Fruit fly (Drosophila melanogaster) whole organism, embryonic: ENCODE results near the gene Ppn.

ENCODE experiments used
- Abd-B ChIP-seq: fragments of 200-800 bp; sonication (Bioruptor generic); optimal IDR thresholded peaks from 2 replicates; lab custom pipeline; 2018; ENCODE audit warnings: missing biosample characterization, mild to moderate bottlenecking, missing genetic modification characterization, moderate library complexity
- CG10209 ChIP-seq: fragments of 200-800 bp; sonication (Bioruptor generic); optimal IDR thresholded peaks from 3 replicates; lab custom pipeline; 2017; ENCODE audit warnings: missing biosample characterization, mild to moderate bottlenecking, missing genetic modification characterization, missing genetic modification reagents
- CG10543 ChIP-seq: fragments of 200-800 bp; sonication (Bioruptor generic); optimal IDR thresholded peaks from 3 replicates; lab custom pipeline; 2017; ENCODE audit warnings: missing biosample characterization, mild to moderate bottlenecking, missing genetic modification characterization, moderate library complexity
- CG10959 ChIP-seq: fragments of 200-800 bp; sonication (Bioruptor generic); IDR thresholded peaks from 2 replicates; pipeline ENCODE4 v1.3.6; 2022; ENCODE audit warnings: missing biosample characterization, missing genetic modification characterization
- CG11456 ChIP-seq: fragments of 200-800 bp; sonication (Bioruptor generic); IDR thresholded peaks from 3 replicates; pipeline ENCODE4 v1.3.6; 2022; ENCODE audit warnings: missing biosample characterization, missing genetic modification characterization
- CG17186 ChIP-seq: fragments of 200-800 bp; sonication (Bioruptor generic); optimal IDR thresholded peaks from 3 replicates; lab custom pipeline; 2017; ENCODE audit warnings: missing biosample characterization, missing genetic modification reagents, missing genetic modification characterization
- CG17328 ChIP-seq: fragments of 200-800 bp; sonication (Bioruptor generic); IDR thresholded peaks from 2 replicates; pipeline ENCODE4 v1.3.6; 2022; ENCODE audit warnings: missing biosample characterization, missing genetic modification characterization
- CG17385 ChIP-seq: fragments of 200-800 bp; sonication (Bioruptor generic); optimal IDR thresholded peaks from 3 replicates; lab custom pipeline; 2018; ENCODE audit warnings: missing biosample characterization, mild to moderate bottlenecking, missing genetic modification characterization
- CG2712 ChIP-seq: fragments of 200-800 bp; optimal IDR thresholded peaks from 3 replicates; lab custom pipeline; 2019; ENCODE audit warnings: missing biosample characterization, mild to moderate bottlenecking, missing genetic modification characterization, moderate library complexity
- CG32772 ChIP-seq: fragments of 200-800 bp; sonication (Bioruptor generic); IDR thresholded peaks from 2 replicates; pipeline ENCODE4 v1.3.6; 2022; ENCODE audit warnings: missing biosample characterization, missing genetic modification characterization
- CG34376 ChIP-seq: fragments of 200-800 bp; sonication (Bioruptor generic); optimal IDR thresholded peaks from 2 replicates; lab custom pipeline; 2018; ENCODE audit warnings: missing biosample characterization, mild to moderate bottlenecking, missing genetic modification characterization
- CG4820 ChIP-seq: fragments of 200-800 bp; sonication (Bioruptor generic); optimal IDR thresholded peaks from 3 replicates; lab custom pipeline; 2016; ENCODE audit warnings: missing biosample characterization, missing genetic modification characterization
- CG5180 ChIP-seq: fragments of 200-800 bp; sonication (Bioruptor generic); optimal IDR thresholded peaks from 3 replicates; lab custom pipeline; 2017; ENCODE audit warnings: missing biosample characterization, missing genetic modification characterization, mild to moderate bottlenecking, moderate library complexity, missing genetic modification reagents
- CG6654 ChIP-seq: fragments of 200-800 bp; sonication (Bioruptor generic); optimal IDR thresholded peaks from 2 replicates; lab custom pipeline; 2017; ENCODE audit warnings: missing biosample characterization, mild to moderate bottlenecking, missing genetic modification characterization
- CG6813 ChIP-seq: fragments of 200-800 bp; sonication (Bioruptor generic); optimal IDR thresholded peaks from 2 replicates; lab custom pipeline; 2017; ENCODE audit warnings: missing biosample characterization, missing genetic modification characterization, mild to moderate bottlenecking, moderate library complexity, missing genetic modification reagents
- CG7372 ChIP-seq: fragments of 200-800 bp; sonication (Bioruptor generic); IDR thresholded peaks from 2 replicates; pipeline ENCODE4 v1.3.6; 2022; ENCODE audit warnings: missing biosample characterization, missing genetic modification characterization
- CG8388 ChIP-seq: fragments of 200-800 bp; sonication (Bioruptor generic); optimal IDR thresholded peaks from 2 replicates; lab custom pipeline; 2019; ENCODE audit warnings: missing biosample characterization, mild to moderate bottlenecking, missing genetic modification characterization, moderate library complexity
- D ChIP-seq, 2 experiments: fragments of 200-800 bp in 1 of 2; fragments of >200 bp in 1 of 2; sonication (Bioruptor generic) in 1 of 2; optimal IDR thresholded peaks; 2 replicates in 1 of 2; 3 replicates in 1 of 2; lab custom pipeline; 2017; ENCODE audit warnings: mild to moderate bottlenecking in 1 of 2, missing biosample characterization in 1 of 2, missing genetic modification characterization in 1 of 2, missing genetic modification reagents in 1 of 2
- Dfd ChIP-seq, 2 experiments: fragments of >200 bp; optimal IDR thresholded peaks; 2 replicates each; lab custom pipeline; 2017; ENCODE audit warnings: missing biosample characterization in 2 of 2, missing genetic modification characterization in 2 of 2
- Doc2 ChIP-seq: fragments of 200-800 bp; sonication (Bioruptor generic); IDR thresholded peaks from 2 replicates; pipeline ENCODE4 v1.3.6; 2022; ENCODE audit warnings: missing biosample characterization, missing genetic modification characterization
- Gug ChIP-seq: fragments of 200-800 bp; sonication (Bioruptor generic); IDR thresholded peaks from 4 replicates; pipeline ENCODE4 v1.3.6; 2022; ENCODE audit warnings: missing biosample characterization, missing genetic modification characterization
- Hmr ChIP-seq: fragments of 200-800 bp; sonication (Bioruptor generic); optimal IDR thresholded peaks from 3 replicates; lab custom pipeline; 2017; ENCODE audit warnings: mild to moderate bottlenecking, missing biosample characterization, missing genetic modification reagents, missing genetic modification characterization
- Lpt ChIP-seq: fragments of >200 bp; optimal IDR thresholded peaks from 2 replicates; lab custom pipeline; 2018; ENCODE audit warnings: missing biosample characterization, missing genetic modification characterization
- MESR4 ChIP-seq: fragments of 200-800 bp; sonication (Bioruptor generic); optimal IDR thresholded peaks from 2 replicates; lab custom pipeline; 2018; ENCODE audit warnings: missing biosample characterization, mild to moderate bottlenecking, missing genetic modification characterization, moderate library complexity
- Med ChIP-seq: fragments of 200-800 bp; sonication (Bioruptor generic); peaks from one replicate; lab custom pipeline; 2016; ENCODE audit warnings: missing biosample characterization, missing genetic modification characterization, mild to moderate bottlenecking, inconsistent platforms, moderate library complexity
- Optix ChIP-seq: fragments of 200-800 bp; sonication (Bioruptor generic); IDR thresholded peaks from 3 replicates; pipeline ENCODE4 v1.3.6; 2022; ENCODE audit warnings: missing biosample characterization, missing genetic modification characterization
- Poxn ChIP-seq: fragments of 200-800 bp; sonication (Bioruptor generic); IDR thresholded peaks from 2 replicates; pipeline ENCODE4 v1.3.6; 2022; ENCODE audit warnings: missing biosample characterization, missing genetic modification characterization
- Ptx1 ChIP-seq: fragments of 200-800 bp; sonication (Bioruptor generic); IDR thresholded peaks from 2 replicates; pipeline ENCODE4 v1.3.6; 2022; ENCODE audit warnings: missing biosample characterization, missing genetic modification characterization
- Sin3A ChIP-seq: fragments of >200 bp; optimal IDR thresholded peaks from 2 replicates; lab custom pipeline; 2018
- Spps ChIP-seq: fragments of 200-800 bp; sonication (Bioruptor generic); optimal IDR thresholded peaks from 2 replicates; lab custom pipeline; 2018; ENCODE audit warnings: missing biosample characterization, mild to moderate bottlenecking, missing genetic modification characterization
- Xbp1 ChIP-seq: fragments of 200-800 bp; sonication (Bioruptor generic); optimal IDR thresholded peaks from 3 replicates; lab custom pipeline; 2016; ENCODE audit warnings: missing biosample characterization, mild to moderate bottlenecking, missing genetic modification characterization
- abd-A ChIP-seq: fragments of 200-800 bp; sonication (Bioruptor generic); optimal IDR thresholded peaks from 3 replicates; lab custom pipeline; 2019; ENCODE audit warnings: missing biosample characterization, mild to moderate bottlenecking, missing genetic modification characterization, moderate library complexity
- chinmo ChIP-seq: fragments of 200-800 bp; sonication (Bioruptor generic); IDR thresholded peaks from 4 replicates; pipeline ENCODE4 v1.3.6; 2022; ENCODE audit warnings: missing biosample characterization, missing genetic modification characterization; ENCODE audit not compliant: partially characterized antibody
- dimm ChIP-seq: fragments of 200-800 bp; sonication (Bioruptor generic); IDR thresholded peaks from 2 replicates; pipeline ENCODE4 v1.3.6; 2022; ENCODE audit warnings: missing biosample characterization, missing genetic modification characterization
- gem ChIP-seq: fragments of 200-800 bp; sonication (Bioruptor generic); optimal IDR thresholded peaks from 2 replicates; lab custom pipeline; 2019; ENCODE audit warnings: missing biosample characterization, mild to moderate bottlenecking, missing genetic modification characterization, moderate library complexity
- her ChIP-seq: fragments of 200-800 bp; sonication (Bioruptor generic); optimal IDR thresholded peaks from 2 replicates; lab custom pipeline; 2016; ENCODE audit warnings: missing biosample characterization, missing genetic modification characterization
- nau ChIP-seq: fragments of 200-800 bp; sonication (Bioruptor generic); optimal IDR thresholded peaks from 3 replicates; lab custom pipeline; 2017; ENCODE audit warnings: missing biosample characterization, mild to moderate bottlenecking, missing genetic modification characterization, missing genetic modification reagents
- nom ChIP-seq: fragments of 200-800 bp; sonication (Bioruptor generic); optimal IDR thresholded peaks from 2 replicates; lab custom pipeline; 2017; ENCODE audit warnings: missing biosample characterization, missing genetic modification characterization, mild to moderate bottlenecking, moderate library complexity, missing genetic modification reagents
- phol ChIP-seq: fragments of 200-800 bp; sonication (Bioruptor generic); optimal IDR thresholded peaks from 3 replicates; lab custom pipeline; 2018; ENCODE audit warnings: missing biosample characterization, mild to moderate bottlenecking, missing genetic modification characterization, moderate library complexity
- repo ChIP-seq: fragments of 200-800 bp; sonication (Bioruptor generic); optimal IDR thresholded peaks from 2 replicates; lab custom pipeline; 2016; ENCODE audit warnings: missing biosample characterization, missing genetic modification characterization
- slou ChIP-seq: fragments of 200-800 bp; sonication (Bioruptor generic); optimal IDR thresholded peaks from 3 replicates; lab custom pipeline; 2016; ENCODE audit warnings: missing biosample characterization, missing genetic modification characterization
- slp2 ChIP-seq: fragments of 200-800 bp; sonication (Bioruptor generic); optimal IDR thresholded peaks from 2 replicates; lab custom pipeline; 2016; ENCODE audit warnings: missing biosample characterization, missing genetic modification characterization
- sqz ChIP-seq: fragments of 200-800 bp; sonication (Bioruptor generic); optimal IDR thresholded peaks from 3 replicates; lab custom pipeline; 2018; ENCODE audit warnings: missing biosample characterization, mild to moderate bottlenecking, missing genetic modification characterization
- sr ChIP-seq: fragments of 200-800 bp; sonication (Bioruptor generic); IDR thresholded peaks from 3 replicates; pipeline ENCODE4 v1.3.6; 2022; ENCODE audit warnings: missing biosample characterization, missing genetic modification characterization
- tll ChIP-seq, 2 experiments: fragments of 200-800 bp in 1 of 2; fragments of >200 bp in 1 of 2; sonication (Bioruptor generic) in 1 of 2; optimal IDR thresholded peaks; 2 replicates each; lab custom pipeline; 2017 to 2019; ENCODE audit warnings: missing biosample characterization in 2 of 2, missing genetic modification characterization in 2 of 2, mild to moderate bottlenecking in 1 of 2, moderate library complexity in 1 of 2
- wor ChIP-seq: fragments of 200-800 bp; sonication (Bioruptor generic); IDR thresholded peaks from 2 replicates; pipeline ENCODE4 v1.3.6; 2022; ENCODE audit warnings: missing biosample characterization, missing genetic modification characterization
- zfh1 ChIP-seq: fragments of 200-800 bp; sonication (Bioruptor generic); IDR thresholded peaks from 3 replicates; pipeline ENCODE4 v1.3.6; 2022; ENCODE audit warnings: missing biosample characterization, missing genetic modification characterization

The Ppn gene

dm6 chr3R:28569529-28570175 lies 29.5 kb upstream of the Ppn start (continued):
- TF ChIP-seq CG10209 (GFP tag; lab: Kevin White, UChicago), result peak; percentile 14
- no peak for TF ChIP-seq slou (GFP tag; lab: Kevin White, UChicago)
- TF ChIP-seq nau (GFP tag; lab: Kevin White, UChicago), result peak; percentile 10
- no peak for TF ChIP-seq CG8388 (GFP tag; lab: Kevin White, UChicago)
- no peak for TF ChIP-seq Lpt (GFP tag; lab: Kevin White, UChicago)
- TF ChIP-seq CG6813 (GFP tag; lab: Kevin White, UChicago), result peak; percentile 22

DNA sequence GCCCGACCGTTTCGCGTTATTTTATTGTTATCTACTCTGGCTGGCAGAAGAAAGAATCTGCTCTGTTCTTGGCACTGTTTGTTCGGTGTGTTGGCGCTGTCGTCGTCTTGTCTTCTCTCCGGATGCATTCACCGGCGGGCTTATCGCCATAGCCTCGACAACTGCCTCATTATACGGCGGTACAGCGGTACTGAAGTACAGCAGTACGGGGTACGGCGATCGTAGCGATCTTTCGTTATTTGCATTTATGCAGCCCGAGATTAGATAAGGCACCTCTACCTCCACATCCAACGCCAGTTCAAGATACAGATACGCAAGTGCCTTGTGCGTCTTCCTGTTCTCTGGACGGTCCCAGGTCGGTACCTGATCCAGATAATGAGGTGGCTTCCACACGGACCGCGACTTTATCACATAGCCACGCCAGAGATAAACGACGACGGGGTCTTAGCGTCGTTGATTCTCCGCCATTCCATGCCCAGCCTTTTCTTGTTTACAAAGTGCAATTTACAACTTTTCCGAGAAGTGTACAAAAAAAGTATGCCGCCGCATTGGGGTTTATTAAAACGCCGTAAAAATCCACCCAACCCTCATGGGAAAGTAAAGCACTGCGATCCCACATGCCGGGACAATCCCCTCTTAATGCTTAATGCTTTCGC lies 28.1 kb upstream of the Ppn start:
- no peak for TF ChIP-seq repo (GFP tag; lab: Kevin White, UChicago)
- TF ChIP-seq her, result no peak
- no peak for TF ChIP-seq CG5180 (GFP tag; lab: Kevin White, UChicago)
- no peak for TF ChIP-seq Doc2 (GFP tag; lab: Robert Waterston, UW)
- TF ChIP-seq sqz, result no peak
- no peak for TF ChIP-seq Hmr (GFP tag; lab: Kevin White, UChicago)
- no peak for TF ChIP-seq Ptx1 (GFP tag; lab: Robert Waterston, UW)
- no peak for TF ChIP-seq Optix
- no peak for TF ChIP-seq CG32772 (GFP tag; lab: Robert Waterston, UW)
- TF ChIP-seq slp2, result no peak
- TF ChIP-seq CG6654 (GFP tag; lab: Kevin White, UChicago), result no peak
- no peak for TF ChIP-seq CG7372 (GFP tag; lab: Robert Waterston, UW)
- TF ChIP-seq Abd-B (GFP tag; lab: Kevin White, UChicago), result no peak
- no peak for TF ChIP-seq nom (GFP tag; lab: Kevin White, UChicago)
- TF ChIP-seq Med (GFP tag; lab: Kevin White, UChicago), result peak; percentile 68
- TF ChIP-seq tll (GFP tag; optimal IDR thresholded peaks at IDR 0.05; lab: Kevin White, UChicago), result peak in 1 of 2 experiments; percentile 27
- 0 out of 4 replicates have a peak, but pooled peaks have one; percentile 40 for TF ChIP-seq chinmo
- TF ChIP-seq CG10543, result peak; percentile 34
- TF ChIP-seq CG17328, result no peak
- TF ChIP-seq CG10959 (GFP tag; lab: Robert Waterston, UW), result no peak
- no peak for TF ChIP-seq MESR4
- TF ChIP-seq Sin3A (lab: Kevin White, UChicago), result no peak
- no peak for TF ChIP-seq CG17385 (GFP tag; lab: Kevin White, UChicago)
- TF ChIP-seq sr (GFP tag; lab: Robert Waterston, UW), result no peak
- no peak for TF ChIP-seq zfh1 (GFP tag; lab: Robert Waterston, UW)
- TF ChIP-seq CG11456 (GFP tag; lab: Robert Waterston, UW), result no peak
- no peak for TF ChIP-seq CG34376 (GFP tag; lab: Kevin White, UChicago)
- TF ChIP-seq abd-A, result no peak
- TF ChIP-seq Poxn (GFP tag; lab: Robert Waterston, UW), result no peak
- TF ChIP-seq D (optimal IDR thresholded peaks at IDR 0.05; lab: Kevin White, UChicago), result no peak
- no peak for TF ChIP-seq D (GFP tag; optimal IDR thresholded peaks at IDR 0.05; lab: Kevin White, UChicago)
- TF ChIP-seq Gug, result no peak
- TF ChIP-seq Spps, result no peak
- no peak for TF ChIP-seq phol
- TF ChIP-seq CG2712, result no peak
- no peak for TF ChIP-seq wor (GFP tag; lab: Robert Waterston, UW)
- no peak for TF ChIP-seq Xbp1 (GFP tag; lab: Kevin White, UChicago)
- no peak for TF ChIP-seq CG17186
- no peak for TF ChIP-seq gem (tag; lab: Kevin White, UChicago)
- TF ChIP-seq Dfd (GFP tag; optimal IDR thresholded peaks at IDR 0.05; lab: Kevin White, UChicago), result no peak
- TF ChIP-seq dimm (GFP tag; lab: Robert Waterston, UW), result no peak
- no peak for TF ChIP-seq CG4820 (GFP tag; lab: Kevin White, UChicago)
